Fruit fly (Drosophila melanogaster) whole organism, embryonic: ENCODE data around the gene CG15221.

ENCODE experiments used
- CG10979 ChIP-seq: fragments of 200-800 bp; sonication (Bioruptor generic); optimal IDR thresholded peaks from 2 replicates; lab custom pipeline; 2018; ENCODE audit warnings: missing biosample characterization, mild to moderate bottlenecking, missing genetic modification characterization, moderate library complexity
- CG11560 ChIP-seq: fragments of 200-800 bp; sonication (Bioruptor generic); IDR thresholded peaks from 3 replicates; pipeline ENCODE4 v1.3.6; 2022; ENCODE audit warnings: missing biosample characterization, missing genetic modification characterization
- CG11696 ChIP-seq: fragments of 200-800 bp; sonication (Bioruptor generic); IDR thresholded peaks from 2 replicates; pipeline ENCODE4 v1.3.6; 2022; ENCODE audit warnings: missing biosample characterization, missing genetic modification characterization
- CG16779 ChIP-seq: fragments of 200-800 bp; sonication (Bioruptor generic); IDR thresholded peaks from 2 replicates; pipeline ENCODE4 v1.3.6; 2022; ENCODE audit warnings: missing biosample characterization, missing genetic modification characterization
- CG17385 ChIP-seq: fragments of 200-800 bp; sonication (Bioruptor generic); optimal IDR thresholded peaks from 3 replicates; lab custom pipeline; 2018; ENCODE audit warnings: missing biosample characterization, mild to moderate bottlenecking, missing genetic modification characterization
- CG17802 ChIP-seq: fragments of 200-800 bp; sonication (Bioruptor generic); optimal IDR thresholded peaks from 2 replicates; lab custom pipeline; 2018; ENCODE audit warnings: missing biosample characterization, mild to moderate bottlenecking, missing genetic modification characterization, moderate library complexity
- CG3281 ChIP-seq: fragments of 200-800 bp; sonication (Bioruptor generic); optimal IDR thresholded peaks from 3 replicates; lab custom pipeline; 2017; ENCODE audit warnings: missing biosample characterization, mild to moderate bottlenecking, missing genetic modification characterization
- CG34376 ChIP-seq: fragments of 200-800 bp; sonication (Bioruptor generic); optimal IDR thresholded peaks from 2 replicates; lab custom pipeline; 2018; ENCODE audit warnings: missing biosample characterization, mild to moderate bottlenecking, missing genetic modification characterization
- CG4328 ChIP-seq: fragments of 200-800 bp; sonication (Bioruptor generic); optimal IDR thresholded peaks from 3 replicates; lab custom pipeline; 2017; ENCODE audit warnings: missing biosample characterization, missing genetic modification reagents, missing genetic modification characterization
- CG43689 ChIP-seq: fragments of 200-800 bp; sonication (Bioruptor generic); IDR thresholded peaks from 2 replicates; pipeline ENCODE4 v1.3.6; 2022; ENCODE audit warnings: missing biosample characterization, missing genetic modification characterization
- CG6254 ChIP-seq: fragments of 200-800 bp; sonication (Bioruptor generic); optimal IDR thresholded peaks from 3 replicates; lab custom pipeline; 2017; ENCODE audit warnings: mild to moderate bottlenecking, missing biosample characterization, missing genetic modification reagents, missing genetic modification characterization
- CG6813 ChIP-seq: fragments of 200-800 bp; sonication (Bioruptor generic); optimal IDR thresholded peaks from 2 replicates; lab custom pipeline; 2017; ENCODE audit warnings: missing biosample characterization, missing genetic modification characterization, mild to moderate bottlenecking, moderate library complexity, missing genetic modification reagents
- CG8089 ChIP-seq: fragments of 200-800 bp; sonication (Bioruptor generic); optimal IDR thresholded peaks from 3 replicates; lab custom pipeline; 2016; ENCODE audit warnings: missing biosample characterization, missing genetic modification characterization
- CG9609 ChIP-seq: fragments of 200-800 bp; sonication (Bioruptor generic); optimal IDR thresholded peaks from 3 replicates; lab custom pipeline; 2016; ENCODE audit warnings: missing biosample characterization, missing genetic modification characterization
- CG9876 ChIP-seq: fragments of 200-800 bp; sonication (Bioruptor generic); optimal IDR thresholded peaks from 2 replicates; lab custom pipeline; 2016; ENCODE audit warnings: missing biosample characterization, missing genetic modification characterization
- Dfd ChIP-seq, 2 experiments: fragments of >200 bp; optimal IDR thresholded peaks; 2 replicates each; lab custom pipeline; 2017; ENCODE audit warnings: missing biosample characterization in 2 of 2, missing genetic modification characterization in 2 of 2
- Drgx ChIP-seq: fragments of 200-800 bp; sonication (Bioruptor generic); IDR thresholded peaks from 2 replicates; pipeline ENCODE4 v1.3.6; 2022; ENCODE audit warnings: missing biosample characterization, missing genetic modification characterization
- E2f2 ChIP-seq: fragments of 200-800 bp; sonication (Bioruptor generic); IDR thresholded peaks from 2 replicates; pipeline ENCODE4 v1.3.6; 2022; ENCODE audit warnings: missing biosample characterization, missing genetic modification characterization
- Fer2 ChIP-seq: fragments of 200-800 bp; sonication (Bioruptor generic); optimal IDR thresholded peaks from 2 replicates; lab custom pipeline; 2018; ENCODE audit warnings: missing biosample characterization, mild to moderate bottlenecking, missing genetic modification characterization, moderate library complexity
- H15 ChIP-seq: fragments of 200-800 bp; sonication (Bioruptor generic); IDR thresholded peaks from 3 replicates; pipeline ENCODE4 v1.3.6; 2022; ENCODE audit warnings: missing biosample characterization, missing genetic modification characterization
- H2.0 ChIP-seq: fragments of 200-800 bp; sonication (Bioruptor generic); IDR thresholded peaks from 2 replicates; pipeline ENCODE4 v1.3.6; 2022; ENCODE audit warnings: missing biosample characterization, missing genetic modification characterization
- Jarid2 ChIP-seq: fragments of 200-800 bp; sonication (Bioruptor generic); optimal IDR thresholded peaks from 3 replicates; lab custom pipeline; 2017; ENCODE audit warnings: mild to moderate bottlenecking, missing biosample characterization, missing genetic modification reagents, missing genetic modification characterization
- Lpt ChIP-seq: fragments of >200 bp; optimal IDR thresholded peaks from 2 replicates; lab custom pipeline; 2018; ENCODE audit warnings: missing biosample characterization, missing genetic modification characterization
- MESR4 ChIP-seq: fragments of 200-800 bp; sonication (Bioruptor generic); optimal IDR thresholded peaks from 2 replicates; lab custom pipeline; 2018; ENCODE audit warnings: missing biosample characterization, mild to moderate bottlenecking, missing genetic modification characterization, moderate library complexity
- MTF-1 ChIP-seq: fragments of 200-800 bp; sonication (Bioruptor generic); optimal IDR thresholded peaks from 2 replicates; lab custom pipeline; 2018; ENCODE audit warnings: missing biosample characterization, mild to moderate bottlenecking, missing genetic modification characterization, borderline replicate concordance
- Mrtf ChIP-seq: fragments of 200-800 bp; sonication (Bioruptor generic); IDR thresholded peaks from 3 replicates; pipeline ENCODE4 v1.3.6; 2022; ENCODE audit warnings: missing biosample characterization, missing genetic modification characterization
- Myb ChIP-seq: fragments of 200-800 bp; sonication (Bioruptor generic); optimal IDR thresholded peaks from 2 replicates; lab custom pipeline; 2016; ENCODE audit warnings: missing biosample characterization, missing genetic modification characterization
- Side ChIP-seq: fragments of 200-800 bp; sonication (Bioruptor generic); optimal IDR thresholded peaks from 2 replicates; lab custom pipeline; 2016; ENCODE audit warnings: missing biosample characterization, missing genetic modification characterization
- Sox100B ChIP-seq: fragments of 200-800 bp; sonication (Bioruptor generic); optimal IDR thresholded peaks from 3 replicates; lab custom pipeline; 2018; ENCODE audit warnings: missing biosample characterization, mild to moderate bottlenecking, missing genetic modification characterization
- Sox102F ChIP-seq: fragments of 200-800 bp; sonication (Bioruptor generic); optimal IDR thresholded peaks from 2 replicates; lab custom pipeline; 2018; ENCODE audit warnings: missing biosample characterization, mild to moderate bottlenecking, missing genetic modification characterization, moderate library complexity
- Vsx1 ChIP-seq: fragments of 200-800 bp; sonication (Bioruptor generic); optimal IDR thresholded peaks from 2 replicates; lab custom pipeline; 2017; ENCODE audit warnings: missing biosample characterization, mild to moderate bottlenecking, missing genetic modification characterization, missing genetic modification reagents
- aop ChIP-seq: fragments of 200-800 bp; sonication (Bioruptor generic); IDR thresholded peaks from 2 replicates; pipeline ENCODE4 v1.3.6; 2022; ENCODE audit warnings: missing biosample characterization, missing genetic modification characterization
- chn ChIP-seq: fragments of 200-800 bp; sonication (Bioruptor generic); optimal IDR thresholded peaks from 2 replicates; lab custom pipeline; 2016; ENCODE audit warnings: missing biosample characterization, missing genetic modification characterization
- da ChIP-seq: fragments of 200-800 bp; sonication (Bioruptor generic); optimal IDR thresholded peaks from 2 replicates; lab custom pipeline; 2016; ENCODE audit warnings: missing biosample characterization, missing genetic modification characterization
- dm ChIP-seq: fragments of 200-800 bp; sonication (Bioruptor generic); optimal IDR thresholded peaks from 3 replicates; lab custom pipeline; 2016; ENCODE audit warnings: missing biosample characterization, missing genetic modification characterization
- exex ChIP-seq: fragments of 200-800 bp; sonication (Bioruptor generic); optimal IDR thresholded peaks from 4 replicates; lab custom pipeline; 2018; ENCODE audit warnings: missing biosample characterization, mild to moderate bottlenecking, missing genetic modification characterization, moderate library complexity
- eyg ChIP-seq: fragments of 200-800 bp; sonication (Bioruptor generic); optimal IDR thresholded peaks from 3 replicates; lab custom pipeline; 2016; ENCODE audit warnings: missing biosample characterization, missing genetic modification characterization
- grau ChIP-seq: fragments of 200-800 bp; optimal IDR thresholded peaks from 3 replicates; lab custom pipeline; 2019; ENCODE audit warnings: missing biosample characterization, mild to moderate bottlenecking, missing genetic modification characterization, moderate library complexity
- gro ChIP-seq: fragments of 200-800 bp; sonication (Bioruptor generic); optimal IDR thresholded peaks from 2 replicates; lab custom pipeline; 2016; ENCODE audit warnings: missing biosample characterization, missing genetic modification characterization
- kah ChIP-seq: fragments of 200-800 bp; sonication (Bioruptor generic); optimal IDR thresholded peaks from 2 replicates; lab custom pipeline; 2018; ENCODE audit warnings: missing biosample characterization, mild to moderate bottlenecking, missing genetic modification characterization
- kni ChIP-seq: fragments of 200-800 bp; sonication (Bioruptor generic); optimal IDR thresholded peaks from 3 replicates; lab custom pipeline; 2017; ENCODE audit warnings: mild to moderate bottlenecking, missing biosample characterization, missing genetic modification reagents, missing genetic modification characterization
- lab ChIP-seq: fragments of 200-800 bp; sonication (Bioruptor generic); optimal IDR thresholded peaks from 3 replicates; lab custom pipeline; 2017; ENCODE audit warnings: missing biosample characterization, missing genetic modification characterization, mild to moderate bottlenecking, moderate library complexity, missing genetic modification reagents
- lmd ChIP-seq: fragments of 200-800 bp; sonication (Bioruptor generic); IDR thresholded peaks from 2 replicates; pipeline ENCODE4 v1.3.6; 2022; ENCODE audit warnings: missing biosample characterization, missing genetic modification characterization
- prd ChIP-seq, 3 experiments: fragments of >200 bp in 2 of 3; fragments of 200-800 bp in 1 of 3; sonication (Bioruptor generic) in 1 of 3; optimal IDR thresholded peaks in 2 of 3; IDR thresholded peaks in 1 of 3; 2 replicates in 2 of 3; 3 replicates in 1 of 3; pipeline versions ENCODE4 v1.3.6 to Lab custom; 2017 to 2022; ENCODE audit warnings: missing biosample characterization in 1 of 3, missing genetic modification characterization in 1 of 3
- run ChIP-seq: fragments of 200-800 bp; sonication (Bioruptor generic); optimal IDR thresholded peaks from 3 replicates; lab custom pipeline; 2018; ENCODE audit warnings: missing biosample characterization, mild to moderate bottlenecking, missing genetic modification characterization
- sd ChIP-seq: fragments of 200-800 bp; sonication (Bioruptor generic); optimal IDR thresholded peaks from 3 replicates; lab custom pipeline; 2018; ENCODE audit warnings: missing biosample characterization, mild to moderate bottlenecking, missing genetic modification characterization, moderate library complexity
- seq ChIP-seq: fragments of 200-800 bp; sonication (Bioruptor generic); IDR thresholded peaks from 2 replicates; pipeline ENCODE4 v1.3.6; 2022; ENCODE audit warnings: missing biosample characterization, missing genetic modification characterization
- sna ChIP-seq: fragments of 200-800 bp; sonication (Bioruptor generic); IDR thresholded peaks from 2 replicates; pipeline ENCODE4 v1.3.6; 2022; ENCODE audit warnings: missing biosample characterization, missing genetic modification characterization; ENCODE audit not compliant: partially characterized antibody
- tup ChIP-seq: fragments of 200-800 bp; sonication (Bioruptor generic); optimal IDR thresholded peaks from 2 replicates; lab custom pipeline; 2016; ENCODE audit warnings: missing biosample characterization, mild to moderate bottlenecking, missing genetic modification characterization, moderate library complexity
- tx ChIP-seq: fragments of 200-800 bp; sonication (Bioruptor generic); optimal IDR thresholded peaks from 2 replicates; lab custom pipeline; 2016; ENCODE audit warnings: missing biosample characterization, missing genetic modification characterization
- zfh1 ChIP-seq: fragments of 200-800 bp; sonication (Bioruptor generic); IDR thresholded peaks from 3 replicates; pipeline ENCODE4 v1.3.6; 2022; ENCODE audit warnings: missing biosample characterization, missing genetic modification characterization

The CG15221 gene

DNA sequence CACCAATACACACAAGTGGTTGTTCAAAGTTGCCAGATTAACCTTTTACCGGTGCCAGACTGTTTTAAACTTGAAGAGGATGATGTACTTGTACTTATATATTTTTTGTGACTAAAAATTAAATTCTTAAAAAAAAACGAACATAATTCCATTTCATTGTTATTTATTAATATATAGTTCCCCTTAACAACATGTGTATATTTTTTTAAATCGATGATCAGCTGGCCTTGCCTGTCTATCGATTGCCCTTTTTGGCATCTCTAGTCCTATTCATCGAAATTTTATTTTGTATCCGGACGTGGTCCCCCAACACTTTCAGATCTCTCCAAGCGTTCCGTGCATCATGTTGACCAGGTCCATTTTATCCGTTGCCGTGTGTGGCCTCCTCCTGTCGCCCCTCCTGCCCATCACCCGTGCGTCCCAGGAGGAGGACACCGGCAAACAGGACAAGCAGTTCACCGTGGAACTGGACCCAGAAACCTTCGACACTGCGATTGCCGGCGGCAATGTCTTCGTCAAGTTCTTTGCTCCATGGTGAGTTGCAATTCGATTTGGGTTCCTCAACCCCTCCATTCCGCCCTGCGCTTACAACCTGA is 7.2 kb upstream of the CG15221 start, which contains the start of gene prtp (continued):
- TF ChIP-seq run (tag; lab: Kevin White, UChicago) = no peak
- TF ChIP-seq CG11560 (tag; lab: Robert Waterston, UW) = no peak
- TF ChIP-seq MESR4 (GFP tag; lab: Kevin White, UChicago) = peak; percentile 58
- TF ChIP-seq sd (tag; lab: Kevin White, UChicago) = no peak
- no peak for TF ChIP-seq Sox100B (GFP tag; lab: Kevin White, UChicago)
- TF ChIP-seq exex (tag; lab: Kevin White, UChicago) = no peak
- TF ChIP-seq Myb (GFP tag; lab: Kevin White, UChicago) = no peak
- no peak for TF ChIP-seq seq (GFP tag; lab: Robert Waterston, UW)
- TF ChIP-seq Side (GFP tag; lab: Kevin White, UChicago) = no peak
- peak; percentile 83 for TF ChIP-seq kah (GFP tag; lab: Kevin White, UChicago)
- TF ChIP-seq CG17385 (GFP tag; lab: Kevin White, UChicago) = no peak
- no peak for TF ChIP-seq Mrtf (GFP tag; lab: Robert Waterston, UW)
- TF ChIP-seq grau (tag; lab: Kevin White, UChicago) = no peak
- TF ChIP-seq Lpt (GFP tag; lab: Kevin White, UChicago) = no peak
- no peak for TF ChIP-seq tup
- no peak for TF ChIP-seq CG6254 (GFP tag; lab: Kevin White, UChicago)
- TF ChIP-seq Dfd (GFP tag; optimal IDR thresholded peaks at IDR 0.05; lab: Kevin White, UChicago) = no peak
- TF ChIP-seq Jarid2 = no peak
- peak; percentile 18 for TF ChIP-seq Sox102F (GFP tag; lab: Kevin White, UChicago)
- no peak for TF ChIP-seq chn
- no peak for TF ChIP-seq CG4328 (GFP tag; lab: Kevin White, UChicago)
- peak; percentile 57 for TF ChIP-seq E2f2 (GFP tag; lab: Robert Waterston, UW)
- no peak for TF ChIP-seq gro
- TF ChIP-seq Drgx = no peak
- TF ChIP-seq dm (GFP tag; lab: Kevin White, UChicago) = no peak
- no peak for TF ChIP-seq lab
- no peak for TF ChIP-seq CG9876 (GFP tag; lab: Kevin White, UChicago)
- TF ChIP-seq CG10979 = no peak
- TF ChIP-seq kni (GFP tag; lab: Kevin White, UChicago) = peak; percentile 34
- TF ChIP-seq Fer2 = no peak
- TF ChIP-seq H2.0 = no peak
- no peak for TF ChIP-seq H15
- no peak for TF ChIP-seq tx (GFP tag; lab: Kevin White, UChicago)
- no peak for TF ChIP-seq CG43689
- no peak for TF ChIP-seq CG11696 (GFP tag; lab: Robert Waterston, UW)
- TF ChIP-seq CG8089 (GFP tag; lab: Kevin White, UChicago) = no peak
- TF ChIP-seq sna (GFP tag; lab: Robert Waterston, UW) = peak; percentile 70; the same call in 1 of the 2 replicates
- no peak for TF ChIP-seq eyg (GFP tag; lab: Kevin White, UChicago)
- no peak for TF ChIP-seq CG9609 (GFP tag; lab: Kevin White, UChicago)
- no peak for TF ChIP-seq zfh1 (GFP tag; lab: Robert Waterston, UW)
- no peak for TF ChIP-seq MTF-1 (GFP tag; lab: Kevin White, UChicago)
- no peak for TF ChIP-seq CG6813 (GFP tag; lab: Kevin White, UChicago)
- TF ChIP-seq CG3281 (GFP tag; lab: Kevin White, UChicago) = no peak
- no peak for TF ChIP-seq Vsx1
- no peak for TF ChIP-seq CG17802 (tag; lab: Kevin White, UChicago)
- TF ChIP-seq CG34376 (GFP tag; lab: Kevin White, UChicago) = no peak
- no peak for TF ChIP-seq prd (optimal IDR thresholded peaks at IDR 0.05; lab: Kevin White, UChicago)
- no peak for TF ChIP-seq prd (GFP tag; IDR thresholded peaks at IDR 0.05; lab: Robert Waterston, UW)
- TF ChIP-seq da (GFP tag; lab: Kevin White, UChicago) = no peak
- no peak for TF ChIP-seq lmd (GFP tag; lab: Robert Waterston, UW)
- no peak for TF ChIP-seq aop (GFP tag; lab: Robert Waterston, UW)
- TF ChIP-seq CG16779 (GFP tag; lab: Robert Waterston, UW) = no peak
